Worm (Caenorhabditis elegans) whole organism, early embryonic: Measurements from ENCODE around the gene dod-6.

Experiments used
- B0310.2 ChIP-seq: sonication (generic microtip); optimal IDR thresholded peaks from 2 replicates; lab custom pipeline; 2016; ENCODE audit warnings: mild to moderate bottlenecking, missing genetic modification characterization, missing compliant biosample characterization
- F13C5.2 ChIP-seq: sonication (generic microtip); optimal IDR thresholded peaks from 2 replicates; lab custom pipeline; 2017; ENCODE audit warnings: mild to moderate bottlenecking, missing genetic modification characterization, inconsistent platforms, missing compliant biosample characterization
- aly-1 ChIP-seq: sonication (generic microtip); optimal IDR thresholded peaks from 2 replicates; lab custom pipeline; 2016; ENCODE audit warnings: missing genetic modification characterization, missing compliant biosample characterization
- ama-1 ChIP-seq: fragments of 150-350 bp; optimal IDR thresholded peaks from 2 replicates; lab custom pipeline; 2014
- ceh-13 ChIP-seq: fragments of 200-800 bp; sonication (Bioruptor generic); optimal IDR thresholded peaks from 2 replicates; lab custom pipeline; 2018; ENCODE audit warnings: mild to moderate bottlenecking, missing genetic modification characterization, missing compliant biosample characterization
- ceh-36 ChIP-seq: sonication (generic microtip); optimal IDR thresholded peaks from 2 replicates; lab custom pipeline; 2016; ENCODE audit warnings: missing genetic modification characterization, inconsistent platforms, missing compliant biosample characterization
- ets-7 ChIP-seq: sonication (generic microtip); optimal IDR thresholded peaks from 2 replicates; lab custom pipeline; 2016; ENCODE audit warnings: missing genotype, missing genetic modification characterization, missing compliant biosample characterization
- flt-1 ChIP-seq: fragments of 200-800 bp; sonication (Bioruptor generic); IDR thresholded peaks from 2 replicates; pipeline ENCODE4 v1.3.6; 2022; ENCODE audit warnings: missing genetic modification characterization, missing compliant biosample characterization
- hmbx-1 ChIP-seq: sonication (generic microtip); optimal IDR thresholded peaks from 2 replicates; lab custom pipeline; 2016; ENCODE audit warnings: mild to moderate bottlenecking, missing genetic modification characterization, missing compliant biosample characterization
- hmg-4 ChIP-seq: fragments of 200-800 bp; sonication (Bioruptor generic); optimal IDR thresholded peaks from 2 replicates; lab custom pipeline; 2018; ENCODE audit warnings: mild to moderate bottlenecking, missing genetic modification characterization, missing compliant biosample characterization
- hnd-1 ChIP-seq: sonication (generic microtip); optimal IDR thresholded peaks from 2 replicates; lab custom pipeline; 2016; ENCODE audit warnings: missing genetic modification characterization, missing compliant biosample characterization
- pes-1 ChIP-seq: fragments of 200-800 bp; sonication (Bioruptor generic); IDR thresholded peaks from 2 replicates; pipeline ENCODE4 v1.3.6; 2022; ENCODE audit warnings: missing genetic modification reagents, missing genetic modification characterization, missing compliant biosample characterization
- scrt-1 ChIP-seq: fragments of 200-800 bp; sonication (Bioruptor generic); IDR thresholded peaks from 2 replicates; pipeline ENCODE4 v1.3.6; 2022; ENCODE audit warnings: missing genetic modification characterization, missing compliant biosample characterization
- sea-1 ChIP-seq: fragments of 200-800 bp; sonication (Bioruptor generic); conservative IDR thresholded peaks from 2 replicates; pipeline ENCODE4 v1.3.6; 2022; ENCODE audit warnings: missing genetic modification characterization, missing compliant biosample characterization
- tbx-11 ChIP-seq: fragments of 200-800 bp; sonication (Bioruptor generic); IDR thresholded peaks from 2 replicates; pipeline ENCODE4 v1.3.6; 2022; ENCODE audit warnings: missing genetic modification characterization, missing compliant biosample characterization
- tbx-37 ChIP-seq: fragments of 200-800 bp; sonication (Bioruptor generic); conservative IDR thresholded peaks from 2 replicates; pipeline ENCODE4 v1.3.6; 2022; ENCODE audit warnings: missing genetic modification reagents, missing genetic modification characterization, missing compliant biosample characterization
- tra-4 ChIP-seq: sonication (generic microtip); optimal IDR thresholded peaks from 2 replicates; lab custom pipeline; 2017; ENCODE audit warnings: missing genetic modification characterization, missing compliant biosample characterization

The dod-6 gene

ce11 chrIII:10156269-10156668 is 41.2 kb upstream of the dod-6 start:
- no peak for TF ChIP-seq ceh-36
- no peak for TF ChIP-seq scrt-1 (GFP tag; lab: Robert Waterston, UW)
- no peak for TF ChIP-seq hnd-1 (tag; lab: Kevin White, UChicago)
- TF ChIP-seq B0310.2 (tag; lab: Kevin White, UChicago): no peak
- TF ChIP-seq hmbx-1: no peak
- no peak for TF ChIP-seq tbx-11 (GFP tag; lab: Robert Waterston, UW)
- TF ChIP-seq ama-1 (lab: Kevin White, UChicago): no peak

DNA sequence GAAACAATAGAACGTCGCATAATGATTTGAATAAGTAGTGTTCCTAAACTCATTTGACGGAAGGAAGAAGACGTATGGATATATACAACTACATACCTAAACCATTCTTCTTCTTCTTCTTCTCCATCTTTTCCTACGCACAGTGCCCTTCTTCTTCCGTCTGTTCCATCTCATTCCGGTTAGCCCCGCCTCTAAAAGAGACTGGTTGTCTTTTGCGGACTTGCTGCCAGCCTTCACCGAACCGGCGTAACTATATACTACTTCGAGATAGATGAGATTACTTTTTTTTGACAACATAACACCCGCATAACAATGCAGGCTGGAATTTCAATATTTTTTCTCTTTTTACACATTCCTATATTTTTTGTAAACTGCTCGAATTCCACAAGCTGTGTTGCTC is 37.1 kb upstream of the dod-6 start, which contains the start of the genes K08E5.5 and mua-3:
Gene K08E5.5, minus strand, starts transcription at position 101 of the 400 bp plus-strand sequence.
Gene mua-3, plus strand, starts transcription at position 313 of the 400 bp plus-strand sequence.
- TF ChIP-seq scrt-1 (GFP tag; lab: Robert Waterston, UW) (no peak), flt-1 (GFP tag; lab: Robert Waterston, UW) (no peak), F13C5.2 (tag; lab: Kevin White, UChicago) (no peak), ceh-36 (no peak), hmbx-1 (no peak), hmg-4 (no peak), B0310.2 (tag; lab: Kevin White, UChicago) (no peak), sea-1 (no peak), tra-4 (tag; lab: Kevin White, UChicago) (no peak), ceh-13 (no peak), tbx-37 (GFP tag; lab: Robert Waterston, UW) (no peak), tbx-11 (GFP tag; lab: Robert Waterston, UW) (no peak), ama-1 (lab: Kevin White, UChicago) (no peak), ets-7 (tag; lab: Kevin White, UChicago) (no peak), aly-1 (no peak), pes-1 (no peak), hnd-1 (tag; lab: Kevin White, UChicago) (no peak)

DNA sequence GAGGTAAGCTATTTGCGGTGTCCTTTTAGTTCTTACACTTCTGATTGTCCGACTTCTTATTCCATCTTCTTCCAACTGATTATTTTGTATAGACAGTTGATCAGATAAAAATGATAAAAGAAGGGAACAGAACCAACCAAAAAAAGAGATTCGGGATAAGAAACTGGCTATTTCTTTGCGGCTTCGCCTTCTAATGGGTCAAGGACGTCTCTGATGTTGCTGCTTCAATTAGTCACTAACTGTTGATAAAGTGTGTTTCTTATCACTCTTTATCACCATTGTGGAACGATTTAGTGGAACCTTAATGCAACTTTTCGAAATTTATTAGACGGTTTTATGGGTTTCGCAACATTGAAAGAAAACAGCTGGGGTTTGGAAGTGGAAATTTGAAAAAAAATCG is 27.3 kb upstream of the dod-6 start:
- no peak for TF ChIP-seq aly-1
- no peak for TF ChIP-seq ceh-36
- TF ChIP-seq tra-4 (tag; lab: Kevin White, UChicago): no peak
- TF ChIP-seq ceh-13: no peak
- TF ChIP-seq sea-1: no peak
- no peak for TF ChIP-seq hmbx-1
- no peak for TF ChIP-seq hnd-1 (tag; lab: Kevin White, UChicago)
- TF ChIP-seq ama-1 (lab: Kevin White, UChicago): no peak
- no peak for TF ChIP-seq B0310.2 (tag; lab: Kevin White, UChicago)
- no peak for TF ChIP-seq flt-1 (GFP tag; lab: Robert Waterston, UW)
- TF ChIP-seq hmg-4: no peak
- TF ChIP-seq pes-1: no peak
- no peak for TF ChIP-seq F13C5.2 (tag; lab: Kevin White, UChicago)
- no peak for TF ChIP-seq ets-7 (tag; lab: Kevin White, UChicago)
- no peak for TF ChIP-seq tbx-37 (GFP tag; lab: Robert Waterston, UW)
- no peak for TF ChIP-seq tbx-11 (GFP tag; lab: Robert Waterston, UW)
- TF ChIP-seq scrt-1 (GFP tag; lab: Robert Waterston, UW): no peak

DNA sequence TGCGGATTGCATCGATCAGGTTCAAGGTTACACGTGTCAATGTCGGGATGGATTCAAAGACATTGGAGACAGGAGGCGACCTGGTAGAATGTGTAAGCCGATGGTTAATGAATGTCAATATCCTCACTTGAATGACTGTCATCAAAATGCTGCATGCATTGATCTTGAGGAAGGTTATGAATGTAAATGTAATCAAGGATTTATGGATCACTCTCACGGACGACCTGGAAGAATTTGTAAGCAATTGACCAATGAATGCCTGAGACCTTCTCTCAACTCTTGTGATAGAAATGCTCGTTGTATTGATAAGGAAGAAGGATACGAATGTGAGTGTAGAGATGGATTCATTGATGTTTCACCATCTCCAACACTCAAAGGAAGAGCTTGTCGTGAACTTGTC is 19.5 kb upstream of the dod-6 start:
- TF ChIP-seq hmg-4 (no peak), tbx-11 (GFP tag; lab: Robert Waterston, UW) (no peak), ceh-13 (no peak), aly-1 (no peak), ama-1 (lab: Kevin White, UChicago) (no peak)

DNA sequence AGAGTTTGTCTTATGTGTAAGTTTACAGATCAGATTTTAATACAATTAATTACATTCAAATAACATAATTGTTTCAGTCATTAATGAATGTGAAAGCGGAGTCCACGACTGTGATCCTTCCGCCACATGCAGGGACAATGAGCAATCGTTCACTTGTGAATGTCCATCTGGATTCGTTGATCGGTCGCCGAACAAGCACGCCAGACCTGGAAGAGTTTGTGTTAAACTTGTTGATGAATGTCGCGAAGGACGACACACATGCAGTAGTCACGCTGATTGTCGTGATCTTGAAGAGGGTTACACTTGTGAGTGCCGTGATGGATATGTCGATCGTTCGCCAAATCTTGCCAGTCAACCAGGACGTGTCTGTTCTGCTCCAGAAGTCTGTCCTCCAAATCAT is 19.0 kb upstream of the dod-6 start:
- no peak for TF ChIP-seq hmbx-1
- no peak for TF ChIP-seq sea-1
- TF ChIP-seq tbx-11 (GFP tag; lab: Robert Waterston, UW): no peak
- no peak for TF ChIP-seq hnd-1 (tag; lab: Kevin White, UChicago)

DNA sequence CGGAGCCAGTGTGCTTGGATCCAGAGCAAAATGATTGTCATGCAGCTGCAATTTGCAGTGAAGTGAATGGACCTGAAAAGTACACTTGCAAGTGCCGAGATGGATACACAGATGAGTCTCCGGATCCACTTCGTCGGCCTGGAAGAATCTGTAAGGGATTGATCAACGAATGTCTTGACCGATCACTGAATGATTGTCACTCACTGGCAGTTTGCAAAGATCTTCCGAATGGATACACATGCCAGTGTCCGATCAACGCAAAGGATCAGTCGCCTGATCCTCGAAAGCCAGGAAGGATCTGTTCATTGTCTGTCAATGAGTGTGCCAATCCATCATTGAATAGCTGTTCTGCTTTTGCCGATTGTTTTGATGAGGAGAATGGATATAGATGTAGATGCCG is 18.1 kb upstream of the dod-6 start:
- no peak for TF ChIP-seq tra-4 (tag; lab: Kevin White, UChicago)

DNA sequence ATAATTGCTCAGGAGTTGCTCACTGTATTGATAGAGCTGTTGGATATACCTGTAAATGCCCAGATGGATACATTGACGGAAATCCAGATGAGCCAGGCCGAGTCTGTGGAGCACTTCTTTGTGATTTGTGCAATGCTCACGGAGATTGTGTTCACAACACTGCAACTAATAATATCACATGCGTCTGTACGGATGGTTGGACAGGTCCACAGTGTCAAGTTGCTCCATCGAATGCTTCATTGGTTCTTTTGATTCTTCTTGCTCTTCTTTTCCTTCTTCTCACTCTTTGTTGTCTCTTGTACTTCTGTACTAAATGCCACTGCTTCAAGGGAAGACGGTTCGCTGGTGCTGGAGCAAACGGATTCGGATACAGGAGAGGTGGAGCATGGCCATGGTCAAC is 15.6 kb upstream of the dod-6 start:
- TF ChIP-seq aly-1 (no peak), scrt-1 (GFP tag; lab: Robert Waterston, UW) (no peak), tbx-11 (GFP tag; lab: Robert Waterston, UW) (no peak), pes-1 (no peak), ets-7 (tag; lab: Kevin White, UChicago) (no peak), flt-1 (GFP tag; lab: Robert Waterston, UW) (no peak), F13C5.2 (tag; lab: Kevin White, UChicago) (no peak), hmbx-1 (no peak), hnd-1 (tag; lab: Kevin White, UChicago) (no peak), hmg-4 (no peak), ceh-36 (no peak), tbx-37 (GFP tag; lab: Robert Waterston, UW) (no peak), ama-1 (lab: Kevin White, UChicago) (no peak), B0310.2 (tag; lab: Kevin White, UChicago) (no peak), tra-4 (tag; lab: Kevin White, UChicago) (no peak), sea-1 (no peak), ceh-13 (no peak)

DNA sequence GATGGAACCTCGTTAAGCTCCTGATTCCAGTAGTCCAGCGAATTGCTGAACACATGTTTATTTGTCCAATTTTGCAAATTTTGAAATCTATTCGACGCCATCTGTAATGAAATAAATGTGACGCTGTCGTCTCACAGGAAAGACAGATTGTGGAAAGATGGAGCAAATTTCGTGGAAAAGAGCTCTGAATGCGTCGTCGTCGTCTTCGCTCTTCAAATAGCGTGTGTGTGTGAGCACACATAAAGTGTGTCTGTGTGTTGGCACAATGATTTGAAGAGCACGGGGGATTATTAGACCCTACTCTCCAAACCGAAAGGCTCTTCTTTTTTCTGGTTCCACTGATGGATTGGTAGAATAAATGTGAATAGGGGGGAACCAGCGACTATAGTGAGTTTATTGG is 11.4 kb upstream of the dod-6 start, which contains the start of gene unc-47:
Gene unc-47, minus strand, starts transcription at position 101 of the 400 bp plus-strand sequence.
- TF ChIP-seq sea-1 (no peak), ceh-13 (no peak), B0310.2 (tag; lab: Kevin White, UChicago) (no peak), ets-7 (tag; lab: Kevin White, UChicago) (no peak), scrt-1 (GFP tag; lab: Robert Waterston, UW) (no peak), tbx-11 (GFP tag; lab: Robert Waterston, UW) (no peak), hnd-1 (tag; lab: Kevin White, UChicago) (no peak), tbx-37 (GFP tag; lab: Robert Waterston, UW) (no peak), pes-1 (no peak), F13C5.2 (tag; lab: Kevin White, UChicago) (no peak), aly-1 (no peak)
